Worm (Caenorhabditis elegans): Measurements from ENCODE around the gene pdtf-1.

The pdtf-1 gene

DNA sequence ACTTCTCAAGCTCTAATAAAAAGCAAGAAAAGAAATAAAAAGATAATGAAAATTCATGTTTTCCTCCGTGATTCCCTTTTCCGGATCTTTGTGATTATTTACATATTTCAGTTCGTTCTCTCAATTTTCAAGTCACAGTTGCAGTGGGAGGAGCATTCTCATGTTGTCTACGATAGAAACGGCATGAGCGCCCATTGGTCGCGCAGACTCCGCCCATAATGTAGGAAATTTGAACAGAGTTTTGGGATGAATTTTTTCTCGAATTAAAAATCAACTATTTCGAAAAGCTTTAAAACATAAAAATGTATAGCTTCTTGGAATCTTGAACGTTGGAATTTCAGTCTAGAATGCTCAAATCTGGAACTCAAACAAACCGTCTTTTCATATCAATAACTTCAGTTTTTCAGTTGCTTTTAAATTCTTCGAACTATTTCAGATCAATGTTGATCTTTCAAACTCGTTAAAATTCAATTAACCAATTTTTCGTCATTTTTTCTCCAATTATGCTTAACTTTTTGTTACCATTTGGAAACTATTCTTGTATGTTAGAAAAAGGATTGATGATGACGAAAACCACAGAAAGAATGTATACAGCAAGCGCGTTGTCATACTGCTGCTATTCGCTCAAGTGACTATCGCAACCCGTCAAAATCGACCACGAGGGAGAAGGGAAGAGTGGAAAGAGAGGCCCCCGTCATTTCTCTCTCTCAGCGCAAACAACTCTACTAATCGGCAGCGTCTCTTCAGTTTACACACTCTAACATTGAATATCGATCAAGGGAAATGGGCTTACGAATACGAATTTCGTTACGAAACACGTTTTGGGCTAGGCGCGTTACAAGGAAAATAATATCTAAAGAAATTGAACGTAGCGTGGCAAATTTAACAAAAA, 1.0 kb upstream of the pdtf-1 start (continued):
- TF ChIP-seq nhr-27 (tag; optimal IDR thresholded peaks at IDR 0.05) (no peak), madf-10 (tag; optimal IDR thresholded peaks at IDR 0.05) (peak; percentile 8), madf-8 (GFP tag; conservative IDR thresholded peaks at IDR 0.05) (no peak), lir-1 (GFP tag; conservative IDR thresholded peaks at IDR 0.05) (peak; percentile 57), F39B2.1 (GFP tag; IDR thresholded peaks at IDR 0.05) (0 out of 2 replicates have a peak, but pooled peaks have one; percentile 34), nhr-80 (tag; optimal IDR thresholded peaks at IDR 0.05) (peak; percentile 52), F37B4.10 (GFP tag; IDR thresholded peaks at IDR 0.05) (no peak), nfya-1 (tag; optimal IDR thresholded peaks at IDR 0.05; ENCODE audit: borderline replicate concordance, insufficient read depth) (no peak), mes-4 (tag; optimal IDR thresholded peaks at IDR 0.05) (no peak), Y56A3A.18 (GFP tag; IDR thresholded peaks at IDR 0.05) (peak; percentile 80), egl-44 (GFP tag; IDR thresholded peaks at IDR 0.05) (peak; percentile 87; the same call in 1 of the 2 replicates), B0336.3 (GFP tag; IDR thresholded peaks at IDR 0.05) (peak; percentile 55)

DNA sequence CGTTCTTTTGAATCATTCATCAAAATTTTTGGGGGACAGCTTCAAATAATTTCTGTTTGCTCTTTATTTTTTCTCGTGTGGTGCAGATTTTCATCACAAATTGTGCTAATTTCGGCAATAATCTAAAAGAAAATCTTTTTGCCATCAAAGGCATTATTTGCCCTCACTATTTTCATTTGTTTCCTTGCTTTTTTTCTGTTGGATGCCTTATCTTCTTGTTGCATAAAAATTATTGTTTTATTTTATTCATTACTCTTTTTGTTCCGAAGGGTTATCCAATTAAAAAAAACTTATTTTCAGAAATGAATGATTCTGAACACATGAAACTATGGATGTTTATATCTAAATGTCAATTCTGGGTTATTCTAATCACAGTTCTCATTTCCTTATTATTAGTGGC, 14.1 kb downstream of the pdtf-1 start, which contains the start of gene T01B11.1:
TSS of gene T01B11.1 (plus strand) at position 301 of the 400 bp plus-strand sequence.
- no peak for TF ChIP-seq nhr-179 (tag; optimal IDR thresholded peaks at IDR 0.05)
- no peak for TF ChIP-seq snpc-1.1 (tag; optimal IDR thresholded peaks at IDR 0.05; ENCODE audit: insufficient read depth)
- TF ChIP-seq F23B12.7 (tag; optimal IDR thresholded peaks at IDR 0.05; ENCODE audit: insufficient read depth): no peak
- no peak for TF ChIP-seq repo-1 (tag; optimal IDR thresholded peaks at IDR 0.05)
- no peak for TF ChIP-seq sdz-38 (tag; optimal IDR thresholded peaks at IDR 0.05)
- TF ChIP-seq F55B11.4 (tag; optimal IDR thresholded peaks at IDR 0.05; ENCODE audit: borderline replicate concordance, insufficient read depth): no peak
- TF ChIP-seq K11D2.4 (GFP tag; IDR thresholded peaks at IDR 0.05): no peak
- no peak for TF ChIP-seq lag-1 (GFP tag; IDR thresholded peaks at IDR 0.05)
- TF ChIP-seq akir-1 (GFP tag; optimal IDR thresholded peaks at IDR 0.05): no peak
- no peak for TF ChIP-seq let-526 (GFP tag; IDR thresholded peaks at IDR 0.05)
- TF ChIP-seq rpc-1 (optimal IDR thresholded peaks at IDR 0.05): no peak
- no peak for TF ChIP-seq rpc-1 (tag; optimal IDR thresholded peaks at IDR 0.05)

DNA sequence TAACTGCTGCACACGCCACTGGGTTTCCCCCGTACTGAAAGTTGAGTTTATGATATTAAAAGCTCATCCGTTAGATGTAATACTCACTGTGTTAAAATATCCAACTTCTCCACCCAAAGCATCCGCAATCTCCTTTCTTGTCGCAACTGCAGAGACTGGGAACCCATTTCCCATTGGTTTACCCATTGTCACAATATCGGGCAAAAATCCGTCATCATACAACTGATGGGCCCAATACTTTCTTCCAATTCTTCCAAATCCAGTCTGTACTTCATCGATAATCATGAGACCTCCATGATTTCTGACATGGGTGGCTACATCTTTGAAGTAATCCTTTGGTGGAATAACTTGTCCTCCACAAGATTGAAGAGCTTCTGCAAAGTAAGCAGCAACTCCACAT, 17.0 kb downstream of the pdtf-1 start:
- TF ChIP-seq pbrm-1 (GFP tag; IDR thresholded peaks at IDR 0.05) (no peak), lin-40 (tag; optimal IDR thresholded peaks at IDR 0.05) (no peak), ccch-3 (GFP tag; optimal IDR thresholded peaks at IDR 0.05) (no peak), lin-54 (GFP tag; optimal IDR thresholded peaks at IDR 0.05) (no peak)

DNA sequence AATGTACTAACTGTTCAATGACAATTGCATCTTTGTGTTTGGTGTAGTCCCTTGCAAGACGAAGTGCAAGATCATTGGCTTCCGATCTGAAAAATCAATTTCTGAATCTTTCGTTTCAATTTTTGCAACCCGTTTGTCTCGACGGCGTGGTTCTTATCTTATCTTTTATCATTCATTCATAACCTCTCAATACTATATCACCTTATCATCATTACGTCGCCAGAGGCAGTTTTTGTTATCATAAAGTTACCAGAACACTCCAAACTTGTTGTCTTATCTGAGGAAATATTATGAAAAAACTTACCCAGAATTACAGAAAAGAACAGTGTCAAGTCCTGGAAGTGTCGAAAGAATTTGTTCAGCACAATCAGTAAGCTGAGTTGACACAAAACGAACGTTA, 17.7 kb downstream of the pdtf-1 start:
- no peak for TF ChIP-seq attf-3 (GFP tag; conservative IDR thresholded peaks at IDR 0.05)
- TF ChIP-seq ztf-25 (GFP tag; IDR thresholded peaks at IDR 0.05): no peak
- TF ChIP-seq nhr-80 (tag; optimal IDR thresholded peaks at IDR 0.05): peak; percentile 56

DNA sequence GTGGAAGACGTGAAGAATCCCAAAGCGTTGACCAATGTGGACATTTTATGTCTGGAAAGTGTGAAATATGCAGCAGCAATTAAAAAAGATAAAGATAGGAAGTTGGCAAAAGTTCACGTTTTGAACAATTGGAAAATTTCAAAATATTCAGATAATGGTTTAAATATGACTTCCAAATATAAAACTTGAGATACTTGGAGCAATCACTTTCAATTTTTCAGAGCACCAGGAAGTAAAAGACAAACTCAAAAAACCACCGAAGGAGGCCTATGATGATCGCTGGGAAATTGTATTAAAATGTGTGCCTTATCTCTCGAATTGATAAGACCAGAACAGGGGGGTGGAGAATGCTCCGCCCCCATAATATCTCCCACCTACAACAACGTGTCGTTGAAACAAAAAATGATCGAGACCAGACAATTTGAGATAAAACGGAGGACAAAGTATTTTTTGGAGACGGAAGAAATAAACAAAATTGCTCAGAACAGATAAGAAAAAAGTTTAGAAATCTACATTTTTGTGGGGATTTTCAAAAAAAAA, 18.9 kb downstream of the pdtf-1 start, which contains the start of gene eppl-1:
TSS of gene eppl-1 (minus strand) at position 51 of the 540 bp plus-strand sequence.
- TF ChIP-seq nhr-80 (tag; optimal IDR thresholded peaks at IDR 0.05) (peak; percentile 31), lir-1 (GFP tag; conservative IDR thresholded peaks at IDR 0.05) (no peak)

Data from whole organism, young adult.